Fruit fly (Drosophila melanogaster) whole organism, embryonic: ENCODE measurements around the gene Ts.

Experiments used
- Asciz ChIP-seq: fragments of 200-800 bp; sonication (Bioruptor generic); optimal IDR thresholded peaks from 2 replicates; lab custom pipeline; 2017; ENCODE audit warnings: missing biosample characterization, mild to moderate bottlenecking, missing genetic modification characterization, missing genetic modification reagents
- Awh ChIP-seq: fragments of 200-800 bp; sonication (Bioruptor generic); IDR thresholded peaks from 2 replicates; pipeline ENCODE4, ENCODE4 v1.3.6; 2022; ENCODE audit warnings: missing biosample characterization, missing genetic modification characterization
- BtbVII ChIP-seq: fragments of 200-800 bp; sonication (Bioruptor generic); optimal IDR thresholded peaks from 3 replicates; lab custom pipeline; 2017; ENCODE audit warnings: missing biosample characterization, mild to moderate bottlenecking, missing genetic modification characterization
- CG11093 ChIP-seq: fragments of 200-800 bp; sonication (Bioruptor generic); IDR thresholded peaks from 3 replicates; pipeline ENCODE4 v1.3.6; 2022; ENCODE audit warnings: missing biosample characterization, missing genetic modification characterization
- CG13894 ChIP-seq: fragments of 200-800 bp; sonication (Bioruptor generic); optimal IDR thresholded peaks from 3 replicates; lab custom pipeline; 2018; ENCODE audit warnings: missing biosample characterization, mild to moderate bottlenecking, missing genetic modification characterization, moderate library complexity
- CG15073 ChIP-seq: fragments of 200-800 bp; sonication (Bioruptor generic); optimal IDR thresholded peaks from 2 replicates; lab custom pipeline; 2016; ENCODE audit warnings: missing biosample characterization, missing genetic modification characterization
- CG17359 ChIP-seq: fragments of 200-800 bp; sonication (Bioruptor generic); optimal IDR thresholded peaks from 3 replicates; lab custom pipeline; 2018; ENCODE audit warnings: missing biosample characterization, mild to moderate bottlenecking, missing genetic modification characterization, moderate library complexity
- CG17612 ChIP-seq: fragments of 200-800 bp; sonication (Bioruptor generic); IDR thresholded peaks from 2 replicates; pipeline ENCODE4 v1.3.6; 2022; ENCODE audit warnings: missing biosample characterization, missing genetic modification characterization
- CG2678 ChIP-seq: fragments of 200-800 bp; sonication (Bioruptor generic); optimal IDR thresholded peaks from 3 replicates; lab custom pipeline; 2019; ENCODE audit warnings: missing biosample characterization, mild to moderate bottlenecking, missing genetic modification characterization, moderate library complexity
- CG2889 ChIP-seq: fragments of 200-800 bp; sonication (Bioruptor generic); IDR thresholded peaks from 3 replicates; pipeline ENCODE4 v1.3.6; 2022; ENCODE audit warnings: missing biosample characterization, missing genetic modification characterization
- CG34422 ChIP-seq: fragments of 200-800 bp; sonication (Bioruptor generic); IDR thresholded peaks from 3 replicates; pipeline ENCODE4 v1.3.6; 2022; ENCODE audit warnings: missing biosample characterization, missing genetic modification characterization
- CG4328 ChIP-seq: fragments of 200-800 bp; sonication (Bioruptor generic); optimal IDR thresholded peaks from 3 replicates; lab custom pipeline; 2017; ENCODE audit warnings: missing biosample characterization, missing genetic modification reagents, missing genetic modification characterization
- CG4360 ChIP-seq: fragments of 200-800 bp; sonication (Bioruptor generic); IDR thresholded peaks from 2 replicates; pipeline ENCODE4 v1.3.6; 2022; ENCODE audit warnings: missing biosample characterization, missing genetic modification characterization
- CG5180 ChIP-seq: fragments of 200-800 bp; sonication (Bioruptor generic); optimal IDR thresholded peaks from 3 replicates; lab custom pipeline; 2017; ENCODE audit warnings: missing biosample characterization, missing genetic modification characterization, mild to moderate bottlenecking, moderate library complexity, missing genetic modification reagents
- CG5245 ChIP-seq: fragments of 200-800 bp; sonication (Bioruptor generic); optimal IDR thresholded peaks from 3 replicates; lab custom pipeline; 2016; ENCODE audit warnings: missing biosample characterization, missing genetic modification characterization
- CG6813 ChIP-seq: fragments of 200-800 bp; sonication (Bioruptor generic); optimal IDR thresholded peaks from 2 replicates; lab custom pipeline; 2017; ENCODE audit warnings: missing biosample characterization, missing genetic modification characterization, mild to moderate bottlenecking, moderate library complexity, missing genetic modification reagents
- CG7357 ChIP-seq: fragments of 200-800 bp; sonication (Bioruptor generic); IDR thresholded peaks from 3 replicates; pipeline ENCODE4 v1.3.6; 2022; ENCODE audit warnings: missing biosample characterization, missing genetic modification characterization
- CG7372 ChIP-seq: fragments of 200-800 bp; sonication (Bioruptor generic); IDR thresholded peaks from 2 replicates; pipeline ENCODE4 v1.3.6; 2022; ENCODE audit warnings: missing biosample characterization, missing genetic modification characterization
- CG8281 ChIP-seq: fragments of 200-800 bp; sonication (Bioruptor generic); optimal IDR thresholded peaks from 2 replicates; lab custom pipeline; 2018; ENCODE audit warnings: missing biosample characterization, mild to moderate bottlenecking, missing genetic modification characterization, moderate library complexity
- CG8359 ChIP-seq: fragments of 200-800 bp; sonication (Bioruptor generic); optimal IDR thresholded peaks from 2 replicates; lab custom pipeline; 2017; ENCODE audit warnings: missing biosample characterization, mild to moderate bottlenecking, missing genetic modification characterization, borderline replicate concordance
- CG8478 ChIP-seq: fragments of >200 bp; optimal IDR thresholded peaks from 2 replicates; lab custom pipeline; 2018
- CG8944 ChIP-seq: fragments of 200-800 bp; sonication (Bioruptor generic); optimal IDR thresholded peaks from 3 replicates; lab custom pipeline; 2016; ENCODE audit warnings: missing biosample characterization, missing genetic modification characterization
- CkIIα-i1 ChIP-seq: fragments of 200-800 bp; sonication (Bioruptor generic); IDR thresholded peaks from 2 replicates; pipeline ENCODE4 v1.3.6; 2022; ENCODE audit warnings: missing biosample characterization, missing genetic modification characterization
- D ChIP-seq, 2 experiments: fragments of 200-800 bp in 1 of 2; fragments of >200 bp in 1 of 2; sonication (Bioruptor generic) in 1 of 2; optimal IDR thresholded peaks; 2 replicates in 1 of 2; 3 replicates in 1 of 2; lab custom pipeline; 2017; ENCODE audit warnings: mild to moderate bottlenecking in 1 of 2, missing biosample characterization in 1 of 2, missing genetic modification characterization in 1 of 2, missing genetic modification reagents in 1 of 2
- Dbx ChIP-seq: fragments of 200-800 bp; sonication (Bioruptor generic); IDR thresholded peaks from 3 replicates; pipeline ENCODE4 v1.3.6; 2022; ENCODE audit warnings: missing biosample characterization, missing genetic modification characterization
- Doc2 ChIP-seq: fragments of 200-800 bp; sonication (Bioruptor generic); IDR thresholded peaks from 2 replicates; pipeline ENCODE4 v1.3.6; 2022; ENCODE audit warnings: missing biosample characterization, missing genetic modification characterization
- H2.0 ChIP-seq: fragments of 200-800 bp; sonication (Bioruptor generic); IDR thresholded peaks from 2 replicates; pipeline ENCODE4 v1.3.6; 2022; ENCODE audit warnings: missing biosample characterization, missing genetic modification characterization
- Hr39 ChIP-seq: fragments of >200 bp; optimal IDR thresholded peaks from 2 replicates; lab custom pipeline; 2017
- MBD-R2 ChIP-seq: fragments of 200-800 bp; sonication (Bioruptor generic); IDR thresholded peaks from 2 replicates; pipeline ENCODE4 v1.3.6; 2022; ENCODE audit warnings: missing biosample characterization, missing genetic modification characterization
- Med ChIP-seq: fragments of 200-800 bp; sonication (Bioruptor generic); peaks from one replicate; lab custom pipeline; 2016; ENCODE audit warnings: missing biosample characterization, missing genetic modification characterization, mild to moderate bottlenecking, inconsistent platforms, moderate library complexity
- Optix ChIP-seq: fragments of 200-800 bp; sonication (Bioruptor generic); IDR thresholded peaks from 3 replicates; pipeline ENCODE4 v1.3.6; 2022; ENCODE audit warnings: missing biosample characterization, missing genetic modification characterization
- Ravus ChIP-seq: fragments of 200-800 bp; sonication (Bioruptor generic); IDR thresholded peaks from 2 replicates; pipeline ENCODE4 v1.3.6; 2022; ENCODE audit warnings: missing biosample characterization, missing genetic modification characterization
- ase ChIP-seq: fragments of 200-800 bp; sonication (Bioruptor generic); IDR thresholded peaks from 3 replicates; pipeline ENCODE4 v1.3.6; 2022; ENCODE audit warnings: missing biosample characterization, missing genetic modification characterization
- ato ChIP-seq: fragments of 200-800 bp; sonication (Bioruptor generic); IDR thresholded peaks from 2 replicates; pipeline ENCODE4 v1.3.6; 2022; ENCODE audit warnings: missing biosample characterization, missing genetic modification characterization; ENCODE audit not compliant: partially characterized antibody
- bbx ChIP-seq: fragments of 200-800 bp; sonication (Bioruptor generic); IDR thresholded peaks from 2 replicates; pipeline ENCODE4 v1.3.6; 2022; ENCODE audit warnings: missing biosample characterization, missing genetic modification characterization; ENCODE audit not compliant: partially characterized antibody
- caup ChIP-seq: fragments of 200-800 bp; sonication (Bioruptor generic); optimal IDR thresholded peaks from 3 replicates; lab custom pipeline; 2017; ENCODE audit warnings: missing biosample characterization, mild to moderate bottlenecking, missing genetic modification characterization, moderate library complexity; ENCODE audit not compliant: severe bottlenecking
- cg ChIP-seq: fragments of 200-800 bp; sonication (Bioruptor generic); optimal IDR thresholded peaks from 3 replicates; lab custom pipeline; 2019; ENCODE audit warnings: missing biosample characterization, mild to moderate bottlenecking, missing genetic modification characterization, moderate library complexity
- chinmo ChIP-seq: fragments of 200-800 bp; sonication (Bioruptor generic); IDR thresholded peaks from 4 replicates; pipeline ENCODE4 v1.3.6; 2022; ENCODE audit warnings: missing biosample characterization, missing genetic modification characterization; ENCODE audit not compliant: partially characterized antibody
- dmrt99B ChIP-seq: fragments of 200-800 bp; sonication (Bioruptor generic); optimal IDR thresholded peaks from 2 replicates; lab custom pipeline; 2018; ENCODE audit warnings: missing biosample characterization, mild to moderate bottlenecking, missing genetic modification characterization, moderate library complexity
- fu2 ChIP-seq: fragments of 200-800 bp; sonication (Bioruptor generic); optimal IDR thresholded peaks from 2 replicates; lab custom pipeline; 2016; ENCODE audit warnings: missing biosample characterization, missing genetic modification characterization
- gcm2 ChIP-seq: fragments of 200-800 bp; sonication (Bioruptor generic); optimal IDR thresholded peaks from 2 replicates; lab custom pipeline; 2016; ENCODE audit warnings: missing biosample characterization, missing genetic modification characterization
- hth ChIP-seq: fragments of >200 bp; optimal IDR thresholded peaks from 2 replicates; lab custom pipeline; 2017; ENCODE audit warnings: inconsistent platforms
- inv ChIP-seq: fragments of 200-800 bp; sonication (Bioruptor generic); IDR thresholded peaks from 2 replicates; pipeline ENCODE4 v1.3.6; 2022; ENCODE audit warnings: missing biosample characterization, missing genetic modification characterization; ENCODE audit not compliant: partially characterized antibody
- jing ChIP-seq: fragments of 200-800 bp; sonication (Bioruptor generic); optimal IDR thresholded peaks from 2 replicates; lab custom pipeline; 2018; ENCODE audit warnings: missing biosample characterization, mild to moderate bottlenecking, missing genetic modification characterization
- knrl ChIP-seq: fragments of 200-800 bp; sonication (Bioruptor generic); IDR thresholded peaks from 3 replicates; pipeline ENCODE4 v1.3.6; 2022; ENCODE audit warnings: missing biosample characterization, missing genetic modification characterization; ENCODE audit not compliant: partially characterized antibody
- sima ChIP-seq: fragments of 200-800 bp; sonication (Bioruptor generic); optimal IDR thresholded peaks from 2 replicates; lab custom pipeline; 2016; ENCODE audit warnings: missing biosample characterization, missing genetic modification characterization
- sqz ChIP-seq: fragments of 200-800 bp; sonication (Bioruptor generic); optimal IDR thresholded peaks from 3 replicates; lab custom pipeline; 2018; ENCODE audit warnings: missing biosample characterization, mild to moderate bottlenecking, missing genetic modification characterization
- tio ChIP-seq: fragments of 200-800 bp; sonication (Bioruptor generic); optimal IDR thresholded peaks from 2 replicates; lab custom pipeline; 2017; ENCODE audit warnings: missing biosample characterization, missing genetic modification characterization, inconsistent platforms
- toy ChIP-seq: fragments of 200-800 bp; sonication (Bioruptor generic); IDR thresholded peaks from 2 replicates; pipeline ENCODE4 v1.3.6; 2022; ENCODE audit warnings: missing biosample characterization, missing genetic modification characterization
- trh ChIP-seq: fragments of 200-800 bp; sonication (Bioruptor generic); optimal IDR thresholded peaks from 2 replicates; lab custom pipeline; 2016; ENCODE audit warnings: missing biosample characterization, missing genetic modification characterization
- wor ChIP-seq: fragments of 200-800 bp; sonication (Bioruptor generic); IDR thresholded peaks from 2 replicates; pipeline ENCODE4 v1.3.6; 2022; ENCODE audit warnings: missing biosample characterization, missing genetic modification characterization

Gene Ts

DNA sequence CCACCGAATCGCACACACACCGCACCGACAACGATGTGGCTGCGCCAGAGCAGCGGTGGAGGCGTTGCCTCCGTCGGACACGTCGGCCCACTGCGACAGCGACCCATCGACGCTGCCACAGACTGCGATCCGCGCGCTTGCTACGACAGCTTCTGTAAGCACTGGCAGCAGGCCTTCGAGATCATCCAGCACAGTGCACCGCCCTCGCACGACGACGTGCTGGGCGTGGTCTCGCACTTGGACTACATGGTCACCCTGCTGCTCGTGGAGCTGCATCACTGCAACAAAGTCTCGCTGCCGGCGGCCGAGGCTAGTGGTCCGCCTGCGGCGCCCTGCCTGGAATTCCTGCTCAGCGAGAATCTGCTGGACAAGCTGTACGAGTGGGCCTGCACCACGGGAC is 24.3 kb upstream of the Ts start:
- TF ChIP-seq CG8478 (lab: Kevin White, UChicago) (peak; percentile 82), CG17612 (GFP tag; lab: Robert Waterston, UW) (no peak), CG11093 (0 out of 3 replicates have a peak, but pooled peaks have one; percentile 21), CG5180 (GFP tag; lab: Kevin White, UChicago) (no peak), toy (GFP tag; lab: Robert Waterston, UW) (0 out of 2 replicates have a peak, but pooled peaks have one; percentile 20), gcm2 (GFP tag; lab: Kevin White, UChicago) (no peak), ase (GFP tag; lab: Robert Waterston, UW) (no peak), Optix (GFP tag; lab: Robert Waterston, UW) (no peak), knrl (no peak), Med (GFP tag; lab: Kevin White, UChicago) (peak; percentile 44), Doc2 (no peak), hth (lab: Kevin White, UChicago) (no peak), Dbx (GFP tag; lab: Robert Waterston, UW) (peak; percentile 22; the same call in 1 of the 3 replicates), Awh (GFP tag; lab: Robert Waterston, UW) (peak; percentile 52; the same call in 1 of the 2 replicates), H2.0 (GFP tag; lab: Robert Waterston, UW) (no peak), CG8281 (tag; lab: Kevin White, UChicago) (no peak), caup (no peak), CG7357 (0 out of 3 replicates have a peak, but pooled peaks have one; percentile 15), BtbVII (GFP tag; lab: Kevin White, UChicago) (no peak)

DNA sequence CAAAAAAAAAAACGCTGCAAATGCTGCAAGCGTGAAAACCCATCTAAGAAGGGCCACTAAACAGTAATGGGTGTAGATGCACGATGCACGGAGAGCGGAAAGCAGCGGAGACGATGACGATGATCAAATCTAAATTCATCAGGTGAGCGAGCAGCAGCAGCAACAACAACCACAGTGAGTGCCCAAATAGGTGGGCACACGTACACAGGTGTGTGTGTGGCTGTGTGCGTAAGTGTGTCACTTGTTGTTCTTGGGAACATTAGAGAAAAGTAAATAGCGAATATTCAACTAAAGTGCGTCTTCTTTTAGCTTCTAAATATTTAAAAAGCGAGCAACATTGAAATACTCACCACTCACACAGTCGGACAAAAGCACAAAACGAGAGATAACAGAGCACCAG is 23.8 kb upstream of the Ts start:
- TF ChIP-seq jing (GFP tag; lab: Kevin White, UChicago) (no peak), Ravus (no peak), cg (peak; percentile 82), CG6813 (peak; percentile 10), sqz (GFP tag; lab: Kevin White, UChicago) (no peak), CG8359 (GFP tag; lab: Kevin White, UChicago) (no peak), CG4360 (peak; percentile 93), CG2889 (no peak), D (optimal IDR thresholded peaks at IDR 0.05; lab: Kevin White, UChicago) (no peak), D (GFP tag; optimal IDR thresholded peaks at IDR 0.05; lab: Kevin White, UChicago) (no peak), CG15073 (GFP tag; lab: Kevin White, UChicago) (no peak), CG34422 (peak; percentile 35; the same call in 1 of the 3 replicates), bbx (no peak), CG2678 (tag; lab: Kevin White, UChicago) (no peak), fu2 (no peak), chinmo (GFP tag; lab: Robert Waterston, UW) (peak; percentile 14; the same call in 1 of the 4 replicates), CG7372 (no peak), CkIIα-i1 (GFP tag; lab: Robert Waterston, UW) (no peak), CG5245 (GFP tag; lab: Kevin White, UChicago) (no peak), Asciz (GFP tag; lab: Kevin White, UChicago) (no peak), CG4328 (peak; percentile 8), Hr39 (lab: Kevin White, UChicago) (no peak), CG13894 (tag; lab: Kevin White, UChicago) (no peak), wor (GFP tag; lab: Robert Waterston, UW) (no peak), trh (no peak), CG8944 (no peak), MBD-R2 (GFP tag; lab: Robert Waterston, UW) (no peak), CG17359 (no peak), sima (no peak), inv (no peak), dmrt99B (no peak), tio (GFP tag; lab: Kevin White, UChicago) (no peak), ato (GFP tag; lab: Robert Waterston, UW) (no peak)
